Worm (Caenorhabditis elegans) whole organism, L2 larva: ENCODE results near the gene F14D2.14.

Source experiments
- C34F6.9 ChIP-seq: fragments of 150-350 bp; optimal IDR thresholded peaks from 2 replicates; lab custom pipeline; 2014; ENCODE audit warnings: missing biosample characterization, missing genetic modification characterization
- Y55F3AM.14 ChIP-seq: fragments of 200-800 bp; sonication (Bioruptor generic); optimal IDR thresholded peaks from 2 replicates; lab custom pipeline; 2018; ENCODE audit warnings: mild to moderate bottlenecking, missing genetic modification characterization, missing compliant biosample characterization
- ZK546.5 ChIP-seq: sonication (generic microtip); optimal IDR thresholded peaks from 2 replicates; lab custom pipeline; 2017; ENCODE audit warnings: missing biosample characterization, missing genetic modification characterization
- alr-1 ChIP-seq: fragments of 150-350 bp; optimal IDR thresholded peaks from 2 replicates; lab custom pipeline; 2014; ENCODE audit warnings: missing biosample characterization, missing genetic modification characterization
- dmd-4 ChIP-seq: sonication (generic microtip); optimal IDR thresholded peaks from 2 replicates; lab custom pipeline; 2017; ENCODE audit warnings: missing biosample characterization, missing genetic modification characterization
- fos-1 ChIP-seq: fragments of 150-350 bp; optimal IDR thresholded peaks from 2 replicates; lab custom pipeline; 2014; ENCODE audit warnings: missing biosample characterization, missing genetic modification characterization
- gmeb-1 ChIP-seq: fragments of 150-350 bp; optimal IDR thresholded peaks from 2 replicates; lab custom pipeline; 2014; ENCODE audit warnings: missing biosample characterization, missing genetic modification characterization
- lin-13 ChIP-seq: fragments of 150-350 bp; optimal IDR thresholded peaks from 2 replicates; lab custom pipeline; 2014; ENCODE audit warnings: missing biosample characterization, missing genetic modification reagents, missing genetic modification characterization
- mdl-1 ChIP-seq, 2 experiments: fragments of 150-350 bp in 1 of 2; sonication (generic microtip) in 1 of 2; optimal IDR thresholded peaks; 2 replicates each; lab custom pipeline; 2017; ENCODE audit warnings: missing biosample characterization in 2 of 2, missing genetic modification characterization in 2 of 2
- nhr-6 ChIP-seq: fragments of 150-350 bp; optimal IDR thresholded peaks from 2 replicates; lab custom pipeline; 2014; ENCODE audit warnings: missing biosample characterization, missing genetic modification characterization
- skn-1 ChIP-seq: sonication (generic microtip); optimal IDR thresholded peaks from 2 replicates; lab custom pipeline; 2017; ENCODE audit warnings: missing biosample characterization, missing genetic modification characterization
- sma-9 ChIP-seq, 2 experiments: fragments of 150-350 bp in 1 of 2; sonication (generic microtip) in 1 of 2; optimal IDR thresholded peaks; 2 replicates each; lab custom pipeline; 2014 to 2016; ENCODE audit warnings: missing genetic modification characterization in 2 of 2, mild to moderate bottlenecking in 1 of 2, missing biosample characterization in 1 of 2, missing compliant biosample characterization in 1 of 2, missing genetic modification reagents in 1 of 2, moderate library complexity in 1 of 2
- snpc-4 ChIP-seq: fragments of 150-350 bp; optimal IDR thresholded peaks from 2 replicates; lab custom pipeline; 2014; ENCODE audit warnings: missing biosample characterization, missing genetic modification characterization
- unc-55 ChIP-seq: fragments of 150-350 bp; sonication (generic microtip); optimal IDR thresholded peaks from 3 replicates; lab custom pipeline; 2014; ENCODE audit warnings: missing biosample characterization, missing genetic modification reagents, missing genetic modification characterization
- ztf-4 ChIP-seq: fragments of 150-350 bp; optimal IDR thresholded peaks from 2 replicates; lab custom pipeline; 2014; ENCODE audit warnings: missing biosample characterization, missing genetic modification characterization

F14D2.14 gene

ce11 chrII:3313442-3313841 is 34.3 kb downstream of the F14D2.14 start, which contains the start of gene F39E9.6:
Gene F39E9.6 (minus strand): TSS chrII:3313542.
- TF ChIP-seq ZK546.5 (tag; lab: Kevin White, UChicago) (no peak), Y55F3AM.14 (GFP tag; lab: Kevin White, UChicago) (no peak), skn-1 (tag; lab: Kevin White, UChicago) (no peak)
- TF ChIP-seq, all 48 proteins: peak for 0

- TF ChIP-seq nhr-6 (tag; lab: Kevin White, UChicago), result no peak
- peak; percentile 34 for TF ChIP-seq fos-1
These were observed 36.7 kb downstream of the F14D2.14 start for ce11 chrII:3310957-3311657.

- TF ChIP-seq alr-1 (tag; lab: Kevin White, UChicago) (no peak), unc-55 (GFP tag; lab: Kevin White, UChicago) (peak; percentile 34)
These were observed 44.2 kb downstream of the F14D2.14 start for ce11 chrII:3303582-3303981.

- TF ChIP-seq gmeb-1, result no peak
- no peak for TF ChIP-seq lin-13 (GFP tag; lab: Kevin White, UChicago)
- no peak for TF ChIP-seq C34F6.9 (tag; lab: Kevin White, UChicago)
- no peak for TF ChIP-seq ZK546.5 (tag; lab: Kevin White, UChicago)
- TF ChIP-seq Y55F3AM.14 (GFP tag; lab: Kevin White, UChicago), result no peak
These were observed 48.3 kb downstream of the F14D2.14 start, which contains the start of gene btb-22 for ce11 chrII:3299457-3299856. Gene btb-22 (plus strand): TSS chrII:3299757.

ce11 chrII:3297914-3298313 is 49.9 kb downstream of the F14D2.14 start, which contains the start of gene btb-18:
Gene btb-18 (plus strand): TSS chrII:3298214.
- TF ChIP-seq mdl-1 (tag; optimal IDR thresholded peaks at IDR 0.05; lab: Kevin White, UChicago) (no peak), ztf-4 (tag; lab: Kevin White, UChicago) (no peak), snpc-4 (tag; lab: Kevin White, UChicago) (no peak), sma-9 (GFP tag; optimal IDR thresholded peaks at IDR 0.05; lab: Kevin White, UChicago) (no peak), sma-9 (tag; optimal IDR thresholded peaks at IDR 0.05; lab: Kevin White, UChicago) (no peak), dmd-4 (no peak)
- TF ChIP-seq, all 48 proteins: peak for 0
